Worm (Caenorhabditis elegans) whole organism, L3 larva: ENCODE data around the gene klp-20.
A peak's percentile ranks its signal among the peaks of the same experiment; 100 is the strongest.

ENCODE experiments used
- aly-2 ChIP-seq: fragments of 150-350 bp; optimal IDR thresholded peaks from 2 replicates; lab custom pipeline; 2014; ENCODE audit warnings: missing biosample characterization, missing genetic modification characterization
- ama-1 ChIP-seq: fragments of 150-350 bp; optimal IDR thresholded peaks from 2 replicates; lab custom pipeline; 2018
- ceh-16 ChIP-seq: sonication (generic microtip); optimal IDR thresholded peaks from 2 replicates; lab custom pipeline; 2017; ENCODE audit warnings: missing biosample characterization, missing genetic modification characterization
- ceh-28 ChIP-seq: fragments of 150-350 bp; optimal IDR thresholded peaks from 2 replicates; lab custom pipeline; 2014; ENCODE audit warnings: missing biosample characterization, missing genetic modification reagents, missing genetic modification characterization
- ceh-82 ChIP-seq: fragments of 150-350 bp; optimal IDR thresholded peaks from 2 replicates; lab custom pipeline; 2014; ENCODE audit warnings: missing biosample characterization, missing genetic modification characterization
- daf-12 ChIP-seq: fragments of 150-350 bp; optimal IDR thresholded peaks from 2 replicates; lab custom pipeline; 2014; ENCODE audit warnings: missing biosample characterization, missing genetic modification reagents, missing genetic modification characterization
- egl-5 ChIP-seq: fragments of 150-350 bp; optimal IDR thresholded peaks from 2 replicates; lab custom pipeline; 2017; ENCODE audit warnings: missing biosample characterization, missing genetic modification reagents, missing genetic modification characterization, inconsistent platforms
- elt-1 ChIP-seq: fragments of 150-350 bp; optimal IDR thresholded peaks from 2 replicates; lab custom pipeline; 2014; ENCODE audit warnings: missing biosample characterization, missing genetic modification characterization
- elt-2 ChIP-seq: sonication (generic microtip); optimal IDR thresholded peaks from 2 replicates; lab custom pipeline; 2016; ENCODE audit warnings: missing genetic modification reagents, mild to moderate bottlenecking, missing genetic modification characterization, missing compliant biosample characterization
- eor-1 ChIP-seq, 2 experiments: fragments of 150-350 bp; optimal IDR thresholded peaks; 2 replicates each; lab custom pipeline; 2014 to 2018; ENCODE audit warnings: missing biosample characterization in 2 of 2, missing genetic modification characterization in 2 of 2
- hmg-11 ChIP-seq: sonication (generic microtip); optimal IDR thresholded peaks from 2 replicates; lab custom pipeline; 2016; ENCODE audit warnings: missing genetic modification characterization, missing compliant biosample characterization
- jun-1 ChIP-seq: fragments of 150-350 bp; optimal IDR thresholded peaks from 2 replicates; lab custom pipeline; 2014; ENCODE audit warnings: missing biosample characterization, missing genetic modification reagents, missing genetic modification characterization
- lin-15B ChIP-seq: fragments of 150-350 bp; optimal IDR thresholded peaks from 2 replicates; lab custom pipeline; 2014; ENCODE audit warnings: missing biosample characterization, missing genetic modification characterization
- lin-39 ChIP-seq: fragments of 150-350 bp; optimal IDR thresholded peaks from 2 replicates; lab custom pipeline; 2018; ENCODE audit warnings: missing biosample characterization, missing genetic modification reagents, missing genetic modification characterization
- lsy-12 ChIP-seq: sonication (generic microtip); optimal IDR thresholded peaks from 2 replicates; lab custom pipeline; 2016; ENCODE audit warnings: mild to moderate bottlenecking, missing genetic modification characterization, missing compliant biosample characterization
- mdl-1 ChIP-seq: fragments of 150-350 bp; optimal IDR thresholded peaks from 2 replicates; lab custom pipeline; 2014; ENCODE audit warnings: missing biosample characterization, missing genetic modification characterization
- mml-1 ChIP-seq: fragments of 150-350 bp; sonication (generic microtip); optimal IDR thresholded peaks from 3 replicates; lab custom pipeline; 2014; ENCODE audit warnings: missing biosample characterization, missing genetic modification characterization
- nfya-1 ChIP-seq: sonication (generic microtip); optimal IDR thresholded peaks from 2 replicates; lab custom pipeline; 2017; ENCODE audit warnings: missing genetic modification characterization, mild to moderate bottlenecking, missing compliant biosample characterization, antibody characterized with exemption, moderate library complexity; ENCODE audit not compliant: insufficient read depth
- nhr-11 ChIP-seq: fragments of 150-350 bp; optimal IDR thresholded peaks from 2 replicates; lab custom pipeline; 2014; ENCODE audit warnings: missing biosample characterization, missing genetic modification characterization
- nhr-12 ChIP-seq: fragments of 150-350 bp; optimal IDR thresholded peaks from 2 replicates; lab custom pipeline; 2014; ENCODE audit warnings: missing biosample characterization, missing genetic modification characterization
- nhr-23 ChIP-seq: fragments of 150-350 bp; optimal IDR thresholded peaks from 2 replicates; lab custom pipeline; 2014; ENCODE audit warnings: missing biosample characterization, missing genetic modification reagents, missing genetic modification characterization
- nhr-237 ChIP-seq: fragments of 150-350 bp; optimal IDR thresholded peaks from 2 replicates; lab custom pipeline; 2014; ENCODE audit warnings: missing biosample characterization, missing genetic modification characterization
- nhr-25 ChIP-seq: sonication (generic microtip); optimal IDR thresholded peaks from 2 replicates; lab custom pipeline; 2017; ENCODE audit warnings: missing biosample characterization, missing genetic modification characterization
- nhr-28 ChIP-seq: fragments of 150-350 bp; optimal IDR thresholded peaks from 2 replicates; lab custom pipeline; 2014; ENCODE audit warnings: missing biosample characterization, missing genetic modification characterization
- nhr-76 ChIP-seq: fragments of 150-350 bp; sonication (generic microtip); optimal IDR thresholded peaks from 5 replicates; lab custom pipeline; 2014; ENCODE audit warnings: missing biosample characterization, missing genetic modification characterization
- nhr-77 ChIP-seq: fragments of 150-350 bp; optimal IDR thresholded peaks from 2 replicates; lab custom pipeline; 2014; ENCODE audit warnings: missing biosample characterization, missing genetic modification characterization
- pqm-1 ChIP-seq: fragments of 150-350 bp; optimal IDR thresholded peaks from 2 replicates; lab custom pipeline; 2017; ENCODE audit warnings: missing biosample characterization, missing genetic modification characterization, inconsistent platforms
- sea-2 ChIP-seq: fragments of 150-350 bp; sonication (generic microtip); optimal IDR thresholded peaks from 4 replicates; lab custom pipeline; 2014; ENCODE audit warnings: missing biosample characterization, missing genetic modification reagents, missing genetic modification characterization
- skn-1 ChIP-seq: fragments of 150-350 bp; optimal IDR thresholded peaks from 2 replicates; lab custom pipeline; 2014; ENCODE audit warnings: missing biosample characterization, missing genetic modification characterization
- snpc-4 ChIP-seq: fragments of 150-350 bp; optimal IDR thresholded peaks from 2 replicates; lab custom pipeline; 2014; ENCODE audit warnings: missing biosample characterization, missing genetic modification characterization
- tbx-2 ChIP-seq: sonication (generic microtip); optimal IDR thresholded peaks from 2 replicates; lab custom pipeline; 2016; ENCODE audit warnings: mild to moderate bottlenecking, missing genetic modification characterization, missing compliant biosample characterization
- zag-1 ChIP-seq: fragments of 150-350 bp; optimal IDR thresholded peaks from 2 replicates; lab custom pipeline; 2014; ENCODE audit warnings: missing biosample characterization, missing genetic modification characterization
- ztf-11 ChIP-seq: fragments of 150-350 bp; optimal IDR thresholded peaks from 2 replicates; lab custom pipeline; 2014; ENCODE audit warnings: missing biosample characterization, missing genetic modification characterization
- ztf-4 ChIP-seq: fragments of 150-350 bp; optimal IDR thresholded peaks from 2 replicates; lab custom pipeline; 2014; ENCODE audit warnings: missing biosample characterization, missing genetic modification characterization

Gene klp-20

DNA sequence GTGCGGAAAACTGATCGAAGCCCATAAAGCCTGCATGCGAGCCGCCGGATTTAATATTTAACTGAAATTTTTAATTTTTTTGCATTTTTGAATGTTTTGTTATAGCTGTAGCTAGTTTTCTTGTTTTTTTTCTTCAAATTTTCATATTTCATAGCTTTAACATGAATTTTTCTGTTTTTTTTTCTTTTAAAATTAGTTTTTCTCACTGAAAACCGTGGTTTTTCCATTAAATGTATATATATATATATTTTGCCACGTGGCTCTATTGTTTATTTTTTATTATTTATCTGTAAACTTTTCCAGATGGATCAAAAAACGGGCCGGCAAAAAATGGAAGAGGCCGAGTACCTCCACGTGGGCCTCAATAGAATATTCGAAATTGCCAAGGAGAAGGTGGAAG is 18.0 kb upstream of the klp-20 start, which contains the start of gene sec-20:
Gene sec-20, plus strand, starts transcription at position 301 of the 400 bp plus-strand sequence.
- TF ChIP-seq elt-2 (tag; lab: Kevin White, UChicago) (no peak), nhr-23 (no peak), nhr-25 (tag; lab: Kevin White, UChicago) (no peak), ceh-82 (tag; lab: Kevin White, UChicago) (no peak), nhr-11 (tag; lab: Kevin White, UChicago) (no peak)

DNA sequence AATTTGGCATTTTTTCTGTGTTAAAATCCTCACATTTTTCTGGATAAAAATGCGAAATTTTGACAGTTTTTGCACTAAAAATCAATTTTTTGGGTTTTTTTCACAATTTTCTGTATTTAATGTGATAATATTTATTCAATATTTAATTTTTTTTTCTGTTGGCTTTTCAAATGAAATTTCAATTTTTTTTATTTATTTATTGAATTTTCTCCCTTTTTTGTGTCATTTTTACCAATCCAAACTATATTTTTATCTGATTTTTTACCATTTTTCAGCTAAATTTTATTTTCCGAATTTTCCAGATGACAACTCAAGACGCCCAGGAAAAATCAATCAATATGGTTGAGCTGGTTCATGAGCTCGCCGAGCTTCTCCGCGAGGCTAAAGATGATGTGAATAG is 15.6 kb upstream of the klp-20 start, which contains the start of gene F40G9.17:
Gene F40G9.17, plus strand, starts transcription at position 301 of the 400 bp plus-strand sequence.
- TF ChIP-seq nhr-11 (tag; lab: Kevin White, UChicago), result no peak
- no peak for TF ChIP-seq ceh-28 (tag; lab: Kevin White, UChicago)
- no peak for TF ChIP-seq nhr-77 (tag; lab: Kevin White, UChicago)
- TF ChIP-seq eor-1 (tag; optimal IDR thresholded peaks at IDR 0.05; lab: Kevin White, UChicago), result no peak

DNA sequence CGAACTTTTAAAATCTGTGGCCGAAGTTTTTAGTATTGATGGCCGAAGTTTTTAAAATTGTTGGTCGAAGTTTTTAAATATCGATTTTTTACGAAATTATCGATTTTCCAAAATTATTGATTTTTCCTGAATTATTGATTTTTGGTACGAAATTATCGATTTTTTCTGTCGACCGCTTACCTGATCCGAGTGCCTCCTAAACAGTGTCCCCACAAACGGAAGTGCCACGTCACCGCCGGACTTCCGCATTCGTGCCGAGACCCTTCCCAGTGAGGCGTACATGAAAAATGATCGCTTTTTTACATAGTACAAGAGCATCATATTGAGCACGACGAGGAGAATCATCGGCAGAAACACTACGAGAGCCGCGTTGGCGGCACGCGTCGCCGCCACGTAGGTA is 5.8 kb upstream of the klp-20 start:
- peak; percentile 96 for TF ChIP-seq ceh-28 (tag; lab: Kevin White, UChicago)
- TF ChIP-seq nhr-237, result no peak

DNA sequence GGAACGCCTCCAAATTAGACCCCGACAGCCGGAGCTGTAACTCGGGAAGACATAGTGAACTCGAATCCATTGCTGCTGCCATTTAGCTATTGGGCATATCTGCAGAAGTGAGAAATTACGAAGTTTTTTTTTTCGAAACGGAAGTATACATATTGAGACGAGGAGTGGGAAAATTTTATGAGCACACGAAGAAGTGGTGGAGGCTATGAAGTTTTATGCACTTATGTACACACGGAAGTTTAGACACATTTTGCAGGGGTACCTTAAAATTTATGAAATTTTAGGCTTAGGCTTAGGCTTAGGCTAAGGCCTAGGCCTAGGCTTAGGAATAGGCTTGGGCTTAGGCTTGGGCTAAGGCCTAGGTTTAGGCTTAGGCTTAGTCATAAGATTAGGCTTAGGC is 2.8 kb upstream of the klp-20 start, which contains the start of gene W10C4.1:
Gene W10C4.1, minus strand, starts transcription at position 101 of the 400 bp plus-strand sequence.
- no peak for TF ChIP-seq tbx-2 (tag; lab: Kevin White, UChicago)
- no peak for TF ChIP-seq nfya-1 (tag; lab: Kevin White, UChicago)
- no peak for TF ChIP-seq mdl-1
- no peak for TF ChIP-seq nhr-76 (tag; lab: Kevin White, UChicago)
- no peak for TF ChIP-seq ztf-4 (tag; lab: Kevin White, UChicago)
- no peak for TF ChIP-seq nhr-23
- TF ChIP-seq nhr-25 (tag; lab: Kevin White, UChicago), result no peak
- TF ChIP-seq ceh-82 (tag; lab: Kevin White, UChicago), result no peak
- no peak for TF ChIP-seq sea-2 (GFP tag; lab: Kevin White, UChicago)
- no peak for TF ChIP-seq lsy-12 (tag; lab: Kevin White, UChicago)
- TF ChIP-seq nhr-237, result no peak
- no peak for TF ChIP-seq nhr-11 (tag; lab: Kevin White, UChicago)
- TF ChIP-seq ceh-28 (tag; lab: Kevin White, UChicago), result no peak
- no peak for TF ChIP-seq hmg-11 (tag; lab: Kevin White, UChicago)
- TF ChIP-seq nhr-12 (tag; lab: Kevin White, UChicago), result no peak
- no peak for TF ChIP-seq lin-39 (tag; lab: Kevin White, UChicago)
- TF ChIP-seq zag-1 (tag; lab: Kevin White, UChicago), result no peak
- no peak for TF ChIP-seq ztf-11 (tag; lab: Kevin White, UChicago)

DNA sequence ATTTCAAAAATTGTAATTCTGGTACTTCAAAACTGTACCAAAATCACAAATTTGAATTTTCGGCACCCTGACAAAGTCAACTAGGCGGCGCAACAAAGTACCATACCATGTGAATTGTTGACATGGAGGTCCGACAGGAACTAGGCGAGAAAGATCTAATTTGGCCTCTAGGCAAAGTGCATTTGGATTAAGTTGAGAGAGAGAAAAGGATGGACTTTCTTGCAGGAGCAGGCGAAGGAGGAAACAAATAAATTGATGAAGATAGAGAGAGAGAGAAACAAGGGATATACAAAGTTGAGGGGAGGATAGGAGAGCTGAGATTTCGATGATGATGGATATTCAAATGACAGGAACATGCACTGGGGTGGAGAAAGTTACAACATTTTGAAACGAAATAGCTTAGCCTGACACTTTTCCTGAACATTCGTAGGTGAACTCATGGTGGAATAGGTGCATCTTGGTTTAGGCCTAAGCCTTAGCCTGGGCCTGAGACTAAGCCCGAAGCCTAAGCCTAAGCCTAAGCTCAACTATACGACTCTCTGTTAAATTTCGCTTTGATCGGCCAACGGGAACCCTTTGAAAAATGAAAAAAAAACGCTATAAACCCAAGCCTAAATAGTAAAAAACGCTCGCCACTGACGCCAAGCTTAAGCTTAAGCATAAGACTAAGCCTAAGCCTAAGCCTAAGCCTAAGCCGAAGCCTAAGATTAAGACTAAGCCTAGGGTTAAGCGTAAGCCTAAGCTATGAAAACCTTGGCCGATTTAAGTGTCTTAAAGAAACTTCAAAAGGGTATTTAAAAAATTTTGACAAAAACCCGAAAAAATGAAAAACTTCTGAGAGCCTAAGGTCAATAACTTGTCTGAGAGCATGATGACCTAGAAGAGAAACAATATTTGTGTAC is 748 bp upstream of the klp-20 start:
- TF ChIP-seq nhr-76 (tag; lab: Kevin White, UChicago), result no peak
- TF ChIP-seq mml-1, result no peak
- TF ChIP-seq daf-12 (tag; lab: Kevin White, UChicago), result no peak
- TF ChIP-seq aly-2 (tag; lab: Kevin White, UChicago), result no peak
- no peak for TF ChIP-seq lin-15B (tag; lab: Kevin White, UChicago)
- TF ChIP-seq ceh-16 (tag; lab: Kevin White, UChicago), result no peak
- no peak for TF ChIP-seq egl-5
- no peak for TF ChIP-seq jun-1
- no peak for TF ChIP-seq nhr-23
- no peak for TF ChIP-seq ama-1 (lab: Kevin White, UChicago)
- TF ChIP-seq elt-1 (tag; lab: Kevin White, UChicago), result no peak
- TF ChIP-seq snpc-4 (tag; lab: Kevin White, UChicago), result no peak
- TF ChIP-seq pqm-1 (tag; lab: Kevin White, UChicago), result no peak
- no peak for TF ChIP-seq ztf-4 (tag; lab: Kevin White, UChicago)
- TF ChIP-seq nhr-237, result no peak
- no peak for TF ChIP-seq skn-1 (tag; lab: Kevin White, UChicago)
- no peak for TF ChIP-seq zag-1 (tag; lab: Kevin White, UChicago)
- TF ChIP-seq nfya-1 (tag; lab: Kevin White, UChicago), result no peak
- TF ChIP-seq nhr-28, result no peak
